Worm (Caenorhabditis elegans): ENCODE results near the gene T25F10.3.

Gene T25F10.3

DNA sequence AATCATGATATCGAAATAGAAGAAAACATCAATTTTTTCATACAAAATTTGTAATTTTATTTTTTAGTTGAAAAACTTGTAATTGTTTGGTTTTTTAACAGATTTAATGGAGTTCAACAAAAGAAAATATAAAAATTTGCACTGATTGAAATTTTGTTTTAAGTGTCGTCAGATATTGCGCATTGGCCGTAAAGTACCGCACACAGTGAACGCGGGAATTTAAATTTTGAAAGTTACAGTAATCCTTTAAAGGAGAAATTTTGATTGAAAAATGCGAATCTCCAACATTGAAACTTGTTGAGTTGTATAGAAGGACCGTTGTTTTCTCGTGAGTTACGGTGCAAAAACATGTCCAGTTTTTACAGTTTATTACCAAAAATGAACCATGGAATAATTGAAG, 48.1 kb downstream of the T25F10.3 start:
- TF ChIP-seq pros-1 (tag; optimal IDR thresholded peaks at IDR 0.05) = no peak
- TF ChIP-seq ttx-3 (tag; optimal IDR thresholded peaks at IDR 0.05) = no peak
- TF ChIP-seq fax-1 (tag; optimal IDR thresholded peaks at IDR 0.05) = no peak
- no peak for TF ChIP-seq lin-11 (tag; optimal IDR thresholded peaks at IDR 0.05)
- no peak for TF ChIP-seq C08G9.2 (tag; optimal IDR thresholded peaks at IDR 0.05)
- no peak for TF ChIP-seq tbx-2 (tag; optimal IDR thresholded peaks at IDR 0.05)
- no peak for TF ChIP-seq pat-9 (tag; optimal IDR thresholded peaks at IDR 0.05)
- TF ChIP-seq ceh-6 (GFP tag; optimal IDR thresholded peaks at IDR 0.05) = no peak
- TF ChIP-seq unc-86 (tag; optimal IDR thresholded peaks at IDR 0.05) = no peak
- TF ChIP-seq ceh-48 (tag; optimal IDR thresholded peaks at IDR 0.05) = no peak
- no peak for TF ChIP-seq sox-4 (tag; optimal IDR thresholded peaks at IDR 0.05)
- no peak for TF ChIP-seq ceh-45 (GFP tag; IDR thresholded peaks at IDR 0.05)
- TF ChIP-seq mec-3 (tag; optimal IDR thresholded peaks at IDR 0.05; ENCODE audit: borderline replicate concordance) = no peak
- no peak for TF ChIP-seq ahr-1 (tag; optimal IDR thresholded peaks at IDR 0.05)
- no peak for TF ChIP-seq sox-2 (GFP tag; IDR thresholded peaks at IDR 0.05)
- no peak for TF ChIP-seq fkh-6 (tag; optimal IDR thresholded peaks at IDR 0.05)

ce11 chrV:6793744-6794239, 48.9 kb downstream of the T25F10.3 start, which contains the start of gene ZC404.1:
Gene ZC404.1, plus strand, starts transcription at chrV:6794189.
- no peak for TF ChIP-seq ceh-2 (tag; optimal IDR thresholded peaks at IDR 0.05)
- no peak for TF ChIP-seq ceh-18 (tag; optimal IDR thresholded peaks at IDR 0.05)
- TF ChIP-seq nhr-11 (tag; optimal IDR thresholded peaks at IDR 0.05) = no peak
- TF ChIP-seq C08G9.2 (tag; optimal IDR thresholded peaks at IDR 0.05) = no peak
- TF ChIP-seq unc-55 (GFP tag; optimal IDR thresholded peaks at IDR 0.05) = no peak
- TF ChIP-seq ceh-31 (tag; optimal IDR thresholded peaks at IDR 0.05) = peak; percentile 8
- TF ChIP-seq ceh-45 (GFP tag; IDR thresholded peaks at IDR 0.05) = no peak

DNA sequence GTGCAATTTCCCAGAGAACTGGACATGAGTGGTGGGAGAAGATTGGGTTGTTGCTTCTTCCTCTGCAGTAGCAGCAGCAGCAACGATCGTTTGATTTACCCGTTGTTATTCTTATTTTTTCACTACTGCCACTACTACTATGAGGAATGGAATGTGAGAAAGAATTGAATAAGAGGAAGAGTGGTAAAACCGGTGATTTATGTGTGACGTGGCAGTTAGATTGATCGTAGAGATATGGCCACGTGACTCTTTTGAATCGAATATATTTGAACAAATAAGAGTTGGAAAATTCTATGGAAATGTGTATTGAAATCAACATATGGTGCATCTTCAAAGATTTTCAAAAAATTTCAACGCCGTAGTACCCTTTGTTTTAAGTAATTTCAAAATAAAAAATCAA, 51.4 kb downstream of the T25F10.3 start:
- no peak for TF ChIP-seq ceh-18 (tag; optimal IDR thresholded peaks at IDR 0.05)
- TF ChIP-seq ref-2 (tag; optimal IDR thresholded peaks at IDR 0.05) = no peak
- TF ChIP-seq ceh-6 (GFP tag; optimal IDR thresholded peaks at IDR 0.05) = no peak
- TF ChIP-seq nfya-1 (tag; optimal IDR thresholded peaks at IDR 0.05) = no peak
- no peak for TF ChIP-seq gmeb-2 (tag; optimal IDR thresholded peaks at IDR 0.05)
- no peak for TF ChIP-seq hlh-30 (tag; optimal IDR thresholded peaks at IDR 0.05; ENCODE audit: insufficient read depth)
- TF ChIP-seq lim-6 (tag; optimal IDR thresholded peaks at IDR 0.05) = no peak
- no peak for TF ChIP-seq pag-3 (tag; optimal IDR thresholded peaks at IDR 0.05; ENCODE audit: borderline replicate concordance)
- TF ChIP-seq Y22D7AL.16 (tag; optimal IDR thresholded peaks at IDR 0.05) = no peak
- TF ChIP-seq pat-9 (tag; optimal IDR thresholded peaks at IDR 0.05) = no peak
- no peak for TF ChIP-seq F13H6.1 (tag; optimal IDR thresholded peaks at IDR 0.05)
- TF ChIP-seq odd-2 (tag; optimal IDR thresholded peaks at IDR 0.05) = no peak
- no peak for TF ChIP-seq rnt-1 (tag; optimal IDR thresholded peaks at IDR 0.05)
- no peak for TF ChIP-seq fkh-6 (tag; optimal IDR thresholded peaks at IDR 0.05)
- TF ChIP-seq C38D4.7 (GFP tag; optimal IDR thresholded peaks at IDR 0.05) = no peak
- no peak for TF ChIP-seq elt-4 (tag; optimal IDR thresholded peaks at IDR 0.05)

- TF ChIP-seq ceh-19 (GFP tag; optimal IDR thresholded peaks at IDR 0.05) = peak; percentile 12
- no peak for TF ChIP-seq mec-3 (tag; optimal IDR thresholded peaks at IDR 0.05; ENCODE audit: borderline replicate concordance)
- no peak for TF ChIP-seq hlh-13 (GFP tag; optimal IDR thresholded peaks at IDR 0.05)
- no peak for TF ChIP-seq ceh-14 (tag; optimal IDR thresholded peaks at IDR 0.05)
- peak; percentile 22 for TF ChIP-seq nfya-1 (tag; optimal IDR thresholded peaks at IDR 0.05)
- no peak for TF ChIP-seq rnt-1 (tag; optimal IDR thresholded peaks at IDR 0.05)
- TF ChIP-seq unc-42 (tag; optimal IDR thresholded peaks at IDR 0.05) = no peak
- peak; percentile 28 for TF ChIP-seq pha-2 (tag; optimal IDR thresholded peaks at IDR 0.05)
- no peak for TF ChIP-seq fkh-10 (GFP tag; optimal IDR thresholded peaks at IDR 0.05)
- no peak for TF ChIP-seq pros-1 (tag; optimal IDR thresholded peaks at IDR 0.05)
- no peak for TF ChIP-seq zip-5 (tag; optimal IDR thresholded peaks at IDR 0.05)
- TF ChIP-seq hlh-8 (tag; optimal IDR thresholded peaks at IDR 0.05) = no peak
- no peak for TF ChIP-seq ceh-9 (tag; optimal IDR thresholded peaks at IDR 0.05)
- TF ChIP-seq ceh-31 (tag; optimal IDR thresholded peaks at IDR 0.05) = peak; percentile 52
- no peak for TF ChIP-seq fkh-6 (tag; optimal IDR thresholded peaks at IDR 0.05)
- TF ChIP-seq elt-4 (tag; optimal IDR thresholded peaks at IDR 0.05) = no peak
- TF ChIP-seq pqm-1 (tag; optimal IDR thresholded peaks at IDR 0.05) = no peak
- TF ChIP-seq nhr-232 (tag; optimal IDR thresholded peaks at IDR 0.05) = no peak
- TF ChIP-seq T23F11.4 (GFP tag; optimal IDR thresholded peaks at IDR 0.05) = no peak
- no peak for TF ChIP-seq odd-2 (tag; optimal IDR thresholded peaks at IDR 0.05)
- no peak for TF ChIP-seq dmd-4 (tag; optimal IDR thresholded peaks at IDR 0.05; ENCODE audit: borderline replicate concordance)
- no peak for TF ChIP-seq syd-9 (tag; optimal IDR thresholded peaks at IDR 0.05)
These were observed 52.0 kb downstream of the T25F10.3 start for ce11 chrV:6796894-6797293.
